Worm (Caenorhabditis elegans): Measurements from ENCODE around the gene F13A7.11.

ce11 chrV:16407663-16408062, 12.6 kb upstream of the F13A7.11 start, which contains the start of gene F26D2.3:
- no peak for TF ChIP-seq ZK546.5 (tag; optimal IDR thresholded peaks at IDR 0.05)
- no peak for TF ChIP-seq lim-7 (GFP tag; IDR thresholded peaks at IDR 0.05)
- no peak for TF ChIP-seq nhr-25 (tag; optimal IDR thresholded peaks at IDR 0.05; ENCODE audit: borderline replicate concordance, insufficient read depth)
- no peak for TF ChIP-seq php-3 (GFP tag; IDR thresholded peaks at IDR 0.05)
- TF ChIP-seq snpc-4 (tag; optimal IDR thresholded peaks at IDR 0.05), result no peak
- TF ChIP-seq fos-1 (tag; optimal IDR thresholded peaks at IDR 0.05), result no peak
- TF ChIP-seq nhr-76 (tag; optimal IDR thresholded peaks at IDR 0.05), result no peak
- no peak for TF ChIP-seq spr-1 (tag; optimal IDR thresholded peaks at IDR 0.05)
